Fruit fly (Drosophila melanogaster): ENCODE measurements around the gene BobA.

DNA sequence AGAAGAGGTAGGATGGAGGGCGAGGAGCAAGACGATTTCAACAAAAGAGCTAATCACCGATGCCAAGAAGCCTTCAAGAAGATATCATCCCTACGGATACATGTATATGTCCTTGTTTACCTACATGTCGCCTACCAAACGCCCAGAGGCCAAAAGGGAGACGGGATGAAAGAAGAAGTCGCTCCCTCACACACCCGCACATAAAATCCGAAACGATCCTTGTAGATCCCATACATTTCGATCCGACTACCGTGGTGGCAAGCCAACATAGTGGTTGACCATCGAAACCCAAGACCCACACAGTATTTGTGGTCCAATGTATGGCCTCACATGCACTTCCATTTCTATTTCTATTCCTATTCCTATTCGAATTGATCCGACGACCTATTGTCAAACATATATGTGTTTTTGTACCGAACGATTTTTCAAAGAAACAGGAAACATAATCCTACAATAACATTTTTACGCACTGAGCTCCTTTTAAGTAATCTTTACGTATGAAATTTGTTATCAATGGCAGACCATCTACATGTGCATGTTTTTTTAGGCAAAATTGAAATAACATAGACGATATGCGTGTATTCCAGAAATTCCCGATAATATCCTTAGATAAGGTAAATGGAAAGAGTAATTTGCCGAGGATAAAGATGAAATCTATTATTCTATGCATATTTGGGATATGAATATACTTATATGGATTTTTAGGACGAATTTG lies 12.8 kb upstream of the BobA start:
- TF ChIP-seq mam (GFP tag; optimal IDR thresholded peaks at IDR 0.05) (no peak), jigr1 (GFP tag; IDR thresholded peaks at IDR 0.05) (no peak), CG12769 (tag; optimal IDR thresholded peaks at IDR 0.05) (no peak), run (tag; optimal IDR thresholded peaks at IDR 0.05) (no peak), PHDP (tag; optimal IDR thresholded peaks at IDR 0.05) (no peak), ERR (GFP tag; optimal IDR thresholded peaks at IDR 0.05) (no peak), HLH4C (GFP tag; IDR thresholded peaks at IDR 0.05; ENCODE audit: partially characterized antibody) (no peak), CG10462 (GFP tag; optimal IDR thresholded peaks at IDR 0.05) (no peak)
